Worm (Caenorhabditis elegans) whole organism, early embryonic: Measurements from ENCODE around the gene gcy-3.
A peak's percentile ranks its signal among the peaks of the same experiment; 100 is the strongest.

Experiments
- B0310.2 ChIP-seq: sonication (generic microtip); optimal IDR thresholded peaks from 2 replicates; lab custom pipeline; 2016; ENCODE audit warnings: mild to moderate bottlenecking, missing genetic modification characterization, missing compliant biosample characterization
- F13C5.2 ChIP-seq: sonication (generic microtip); optimal IDR thresholded peaks from 2 replicates; lab custom pipeline; 2017; ENCODE audit warnings: mild to moderate bottlenecking, missing genetic modification characterization, inconsistent platforms, missing compliant biosample characterization
- aly-1 ChIP-seq: sonication (generic microtip); optimal IDR thresholded peaks from 2 replicates; lab custom pipeline; 2016; ENCODE audit warnings: missing genetic modification characterization, missing compliant biosample characterization
- ama-1 ChIP-seq: fragments of 150-350 bp; optimal IDR thresholded peaks from 2 replicates; lab custom pipeline; 2014
- ceh-13 ChIP-seq: fragments of 200-800 bp; sonication (Bioruptor generic); optimal IDR thresholded peaks from 2 replicates; lab custom pipeline; 2018; ENCODE audit warnings: mild to moderate bottlenecking, missing genetic modification characterization, missing compliant biosample characterization
- ceh-36 ChIP-seq: sonication (generic microtip); optimal IDR thresholded peaks from 2 replicates; lab custom pipeline; 2016; ENCODE audit warnings: missing genetic modification characterization, inconsistent platforms, missing compliant biosample characterization
- ets-7 ChIP-seq: sonication (generic microtip); optimal IDR thresholded peaks from 2 replicates; lab custom pipeline; 2016; ENCODE audit warnings: missing genotype, missing genetic modification characterization, missing compliant biosample characterization
- flt-1 ChIP-seq: fragments of 200-800 bp; sonication (Bioruptor generic); IDR thresholded peaks from 2 replicates; pipeline ENCODE4 v1.3.6; 2022; ENCODE audit warnings: missing genetic modification characterization, missing compliant biosample characterization
- hmbx-1 ChIP-seq: sonication (generic microtip); optimal IDR thresholded peaks from 2 replicates; lab custom pipeline; 2016; ENCODE audit warnings: mild to moderate bottlenecking, missing genetic modification characterization, missing compliant biosample characterization
- hmg-4 ChIP-seq: fragments of 200-800 bp; sonication (Bioruptor generic); optimal IDR thresholded peaks from 2 replicates; lab custom pipeline; 2018; ENCODE audit warnings: mild to moderate bottlenecking, missing genetic modification characterization, missing compliant biosample characterization
- hnd-1 ChIP-seq: sonication (generic microtip); optimal IDR thresholded peaks from 2 replicates; lab custom pipeline; 2016; ENCODE audit warnings: missing genetic modification characterization, missing compliant biosample characterization
- pes-1 ChIP-seq: fragments of 200-800 bp; sonication (Bioruptor generic); IDR thresholded peaks from 2 replicates; pipeline ENCODE4 v1.3.6; 2022; ENCODE audit warnings: missing genetic modification reagents, missing genetic modification characterization, missing compliant biosample characterization
- scrt-1 ChIP-seq: fragments of 200-800 bp; sonication (Bioruptor generic); IDR thresholded peaks from 2 replicates; pipeline ENCODE4 v1.3.6; 2022; ENCODE audit warnings: missing genetic modification characterization, missing compliant biosample characterization
- sea-1 ChIP-seq: fragments of 200-800 bp; sonication (Bioruptor generic); conservative IDR thresholded peaks from 2 replicates; pipeline ENCODE4 v1.3.6; 2022; ENCODE audit warnings: missing genetic modification characterization, missing compliant biosample characterization
- tbx-11 ChIP-seq: fragments of 200-800 bp; sonication (Bioruptor generic); IDR thresholded peaks from 2 replicates; pipeline ENCODE4 v1.3.6; 2022; ENCODE audit warnings: missing genetic modification characterization, missing compliant biosample characterization
- tbx-37 ChIP-seq: fragments of 200-800 bp; sonication (Bioruptor generic); conservative IDR thresholded peaks from 2 replicates; pipeline ENCODE4 v1.3.6; 2022; ENCODE audit warnings: missing genetic modification reagents, missing genetic modification characterization, missing compliant biosample characterization
- tra-4 ChIP-seq: sonication (generic microtip); optimal IDR thresholded peaks from 2 replicates; lab custom pipeline; 2017; ENCODE audit warnings: missing genetic modification characterization, missing compliant biosample characterization

The gcy-3 gene

DNA sequence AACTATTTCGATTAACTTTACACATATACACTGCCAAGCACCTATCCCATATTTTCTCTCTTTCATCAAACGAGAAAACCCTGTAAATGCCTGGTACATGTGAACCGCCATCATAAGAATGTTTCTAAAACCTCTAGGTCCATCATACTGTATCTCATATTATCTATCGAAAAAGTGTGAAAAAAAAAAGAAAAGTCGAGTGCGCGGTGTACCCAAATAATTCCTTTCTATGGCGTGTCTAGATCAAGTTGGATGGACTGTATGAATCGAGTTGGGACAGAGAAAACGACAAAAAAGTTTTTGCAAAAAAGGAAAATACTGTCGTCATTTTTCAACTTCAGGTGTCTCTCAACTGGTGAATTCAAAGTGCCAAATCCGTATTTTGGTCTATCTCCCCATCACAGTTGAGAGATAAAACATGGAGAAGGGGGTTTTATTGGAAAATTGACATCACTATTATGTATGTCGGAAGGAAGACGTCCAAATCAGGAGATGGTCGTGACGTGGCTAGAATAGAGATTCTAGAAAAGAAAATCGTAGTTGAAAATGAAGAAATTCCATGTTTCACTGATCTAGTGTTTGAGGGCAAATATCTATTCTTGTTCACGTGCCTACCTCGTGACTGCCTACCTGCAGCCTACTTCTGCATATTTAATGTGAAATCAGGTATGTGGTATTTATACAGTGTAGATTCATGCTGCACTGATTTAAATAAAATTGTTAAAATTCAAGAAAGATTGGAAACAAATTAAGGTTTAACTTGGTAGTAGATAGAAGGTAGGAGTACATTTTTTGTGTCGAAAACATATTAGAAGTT, 13.6 kb downstream of the gcy-3 start:
- TF ChIP-seq tbx-11 (GFP tag; lab: Robert Waterston, UW) (no peak), ets-7 (tag; lab: Kevin White, UChicago) (no peak), scrt-1 (no peak), F13C5.2 (tag; lab: Kevin White, UChicago) (no peak), tbx-37 (GFP tag; lab: Robert Waterston, UW) (no peak), ama-1 (lab: Kevin White, UChicago) (no peak), tra-4 (no peak), B0310.2 (no peak), flt-1 (GFP tag; lab: Robert Waterston, UW) (no peak), ceh-36 (tag; lab: Kevin White, UChicago) (no peak), sea-1 (GFP tag; lab: Robert Waterston, UW) (no peak), pes-1 (GFP tag; lab: Robert Waterston, UW) (no peak), hnd-1 (tag; lab: Kevin White, UChicago) (no peak), aly-1 (tag; lab: Kevin White, UChicago) (no peak), ceh-13 (no peak), hmbx-1 (tag; lab: Kevin White, UChicago) (no peak)

ce11 chrII:9491045-9491444, 16.0 kb downstream of the gcy-3 start:
- TF ChIP-seq hmg-4 (GFP tag; lab: Kevin White, UChicago) (peak; percentile 64), pes-1 (GFP tag; lab: Robert Waterston, UW) (no peak)

DNA sequence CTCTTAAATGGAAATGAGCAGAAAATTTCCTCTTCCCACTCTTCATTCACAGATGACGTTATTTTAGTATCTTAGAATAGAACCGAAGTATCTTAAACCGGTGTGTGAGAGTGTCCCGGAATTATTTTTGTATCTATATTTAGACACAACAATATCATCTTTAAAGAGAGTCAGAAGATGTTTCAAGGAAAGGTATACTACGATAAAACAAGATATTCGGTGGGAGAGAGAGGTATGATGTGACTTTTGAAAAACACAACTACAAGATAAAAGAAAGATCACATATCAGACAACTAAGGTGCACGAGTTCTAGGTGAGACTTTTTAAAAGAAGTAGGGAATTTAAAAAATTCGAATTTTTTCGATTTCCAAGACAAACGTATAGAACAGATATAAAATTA, 16.5 kb downstream of the gcy-3 start:
- TF ChIP-seq ama-1 (lab: Kevin White, UChicago), result no peak
- no peak for TF ChIP-seq hmbx-1 (tag; lab: Kevin White, UChicago)
- no peak for TF ChIP-seq tbx-37 (GFP tag; lab: Robert Waterston, UW)
- TF ChIP-seq scrt-1, result no peak
- TF ChIP-seq F13C5.2 (tag; lab: Kevin White, UChicago), result no peak
- TF ChIP-seq sea-1 (GFP tag; lab: Robert Waterston, UW), result no peak
- TF ChIP-seq ceh-13, result no peak
- TF ChIP-seq ets-7 (tag; lab: Kevin White, UChicago), result no peak
- no peak for TF ChIP-seq hmg-4 (GFP tag; lab: Kevin White, UChicago)
- no peak for TF ChIP-seq tra-4
- no peak for TF ChIP-seq aly-1 (tag; lab: Kevin White, UChicago)
- no peak for TF ChIP-seq hnd-1 (tag; lab: Kevin White, UChicago)
- no peak for TF ChIP-seq ceh-36 (tag; lab: Kevin White, UChicago)
- no peak for TF ChIP-seq flt-1 (GFP tag; lab: Robert Waterston, UW)
- TF ChIP-seq pes-1 (GFP tag; lab: Robert Waterston, UW), result no peak
- no peak for TF ChIP-seq tbx-11 (GFP tag; lab: Robert Waterston, UW)
- no peak for TF ChIP-seq B0310.2

DNA sequence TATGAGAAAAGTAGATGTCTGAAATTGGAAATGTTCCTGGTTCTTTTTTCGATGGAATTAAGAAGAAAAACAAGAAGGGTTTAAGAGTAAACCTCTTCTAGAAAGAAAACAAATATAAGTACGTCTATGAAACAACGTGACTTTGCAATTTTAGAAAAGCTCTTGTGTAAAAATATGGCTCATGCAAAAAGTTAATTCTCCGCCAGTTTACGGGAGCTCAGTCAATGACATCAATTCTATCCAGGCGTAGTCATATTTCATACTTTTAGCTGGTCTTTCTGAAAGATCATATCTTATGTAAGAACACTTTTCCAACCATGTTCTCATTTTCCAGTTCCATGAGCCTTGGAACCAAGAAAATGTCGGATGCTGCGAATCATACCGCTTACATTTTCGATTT, 17.2 kb downstream of the gcy-3 start:
- TF ChIP-seq sea-1 (GFP tag; lab: Robert Waterston, UW) (no peak), ets-7 (tag; lab: Kevin White, UChicago) (no peak), hmg-4 (GFP tag; lab: Kevin White, UChicago) (no peak), tra-4 (no peak), ceh-36 (tag; lab: Kevin White, UChicago) (no peak), scrt-1 (no peak), hnd-1 (tag; lab: Kevin White, UChicago) (no peak), tbx-37 (GFP tag; lab: Robert Waterston, UW) (no peak), pes-1 (GFP tag; lab: Robert Waterston, UW) (no peak), ceh-13 (no peak), F13C5.2 (tag; lab: Kevin White, UChicago) (no peak), hmbx-1 (tag; lab: Kevin White, UChicago) (no peak), tbx-11 (GFP tag; lab: Robert Waterston, UW) (no peak), aly-1 (tag; lab: Kevin White, UChicago) (no peak), ama-1 (lab: Kevin White, UChicago) (no peak), B0310.2 (no peak), flt-1 (GFP tag; lab: Robert Waterston, UW) (no peak)

ce11 chrII:9487337-9487950, 19.6 kb downstream of the gcy-3 start, which contains the start of gene T19H5.4:
TSS of gene T19H5.4 (minus strand) at chrII:9487387.
- TF ChIP-seq ceh-13 (no peak), F13C5.2 (tag; lab: Kevin White, UChicago) (no peak), hmg-4 (GFP tag; lab: Kevin White, UChicago) (no peak), hmbx-1 (tag; lab: Kevin White, UChicago) (no peak), flt-1 (GFP tag; lab: Robert Waterston, UW) (no peak), tbx-37 (GFP tag; lab: Robert Waterston, UW) (no peak)

DNA sequence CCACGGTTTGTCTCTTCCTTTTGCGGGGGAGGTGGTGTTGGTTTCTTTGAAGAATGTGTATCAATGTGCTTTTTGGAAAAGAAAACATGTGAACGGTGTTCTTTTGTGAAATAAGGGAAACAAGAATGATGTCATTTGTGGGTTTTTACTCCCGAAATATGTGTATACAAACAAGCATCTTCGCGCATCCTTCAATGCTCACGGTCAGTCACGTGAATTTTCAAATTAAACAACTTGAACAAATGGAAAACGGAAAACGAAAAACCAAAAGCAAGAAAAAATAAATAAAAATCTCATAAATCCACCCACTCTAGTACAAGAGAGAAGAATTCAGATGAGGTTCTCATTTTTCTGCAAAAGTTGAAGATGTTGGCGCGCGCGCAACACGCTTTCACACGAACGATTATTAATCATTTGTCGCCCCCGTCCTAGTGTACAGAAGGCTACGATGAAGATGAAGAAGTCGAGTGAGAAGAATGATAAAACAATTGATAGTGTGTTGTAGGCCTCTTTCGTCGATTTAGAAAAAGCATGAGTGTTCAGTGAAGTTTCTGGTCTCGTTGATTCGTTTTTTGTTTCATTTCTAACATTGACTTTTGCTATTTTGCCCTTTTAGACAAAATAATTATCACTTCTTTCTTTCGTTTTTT, 21.9 kb downstream of the gcy-3 start:
- TF ChIP-seq tbx-37 (GFP tag; lab: Robert Waterston, UW) (no peak), sea-1 (GFP tag; lab: Robert Waterston, UW) (no peak), ceh-36 (tag; lab: Kevin White, UChicago) (no peak), B0310.2 (no peak), hnd-1 (tag; lab: Kevin White, UChicago) (no peak), ets-7 (tag; lab: Kevin White, UChicago) (no peak), tbx-11 (GFP tag; lab: Robert Waterston, UW) (no peak), ama-1 (lab: Kevin White, UChicago) (no peak), flt-1 (GFP tag; lab: Robert Waterston, UW) (no peak), F13C5.2 (tag; lab: Kevin White, UChicago) (no peak), aly-1 (tag; lab: Kevin White, UChicago) (no peak)
